Worm (Caenorhabditis elegans): Measurements from ENCODE around the gene hacd-1.

hacd-1 gene

ce11 chrV:1459374-1459926, 719 bp upstream of the hacd-1 start:
- TF ChIP-seq unc-55 (GFP tag; optimal IDR thresholded peaks at IDR 0.05), result no peak
- TF ChIP-seq ztf-11 (tag; optimal IDR thresholded peaks at IDR 0.05), result no peak
- TF ChIP-seq sma-9 (GFP tag; optimal IDR thresholded peaks at IDR 0.05), result peak; percentile 56
- TF ChIP-seq sma-9 (tag; optimal IDR thresholded peaks at IDR 0.05), result no peak
- peak; percentile 14 for TF ChIP-seq gmeb-1 (tag; optimal IDR thresholded peaks at IDR 0.05)
- no peak for TF ChIP-seq alr-1 (tag; optimal IDR thresholded peaks at IDR 0.05)
- peak; percentile 2 for TF ChIP-seq crh-2 (tag; optimal IDR thresholded peaks at IDR 0.05)
- TF ChIP-seq nhr-129 (tag; optimal IDR thresholded peaks at IDR 0.05), result no peak
- TF ChIP-seq fos-1 (tag; optimal IDR thresholded peaks at IDR 0.05), result peak; percentile 33

DNA sequence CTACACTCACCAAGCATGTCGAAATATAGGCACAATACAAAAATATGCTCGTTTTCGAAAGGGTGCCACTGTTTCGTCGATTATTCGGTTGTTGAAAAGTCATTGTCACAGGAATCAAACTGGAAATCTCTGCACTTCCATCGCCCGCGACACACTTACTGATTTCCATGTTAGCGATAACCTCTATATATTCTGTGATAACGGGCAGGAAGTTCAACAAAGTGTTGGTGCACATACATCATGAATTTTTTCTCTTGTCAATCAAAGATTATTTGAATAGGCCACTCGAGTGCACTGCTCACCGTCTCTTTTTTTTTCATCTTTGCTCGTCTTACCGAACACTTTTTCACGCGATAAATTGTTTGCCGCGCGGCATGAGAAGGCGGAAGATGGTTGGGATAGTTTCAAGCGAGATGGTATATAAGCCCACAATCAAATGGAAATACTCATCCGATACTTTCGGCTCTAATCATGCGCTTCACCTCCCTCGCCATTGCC, 4.4 kb downstream of the hacd-1 start, which contains the start of the genes fpn-1.2 and pqn-54:
TSS of gene fpn-1.2 (minus strand) at position 157 of the 498 bp plus-strand sequence.
TSS of gene pqn-54 (plus strand) at position 448 of the 498 bp plus-strand sequence.
- TF ChIP-seq fos-1 (tag; optimal IDR thresholded peaks at IDR 0.05), result peak; percentile 37
- no peak for TF ChIP-seq R02D3.7 (tag; optimal IDR thresholded peaks at IDR 0.05)
- TF ChIP-seq sma-9 (GFP tag; optimal IDR thresholded peaks at IDR 0.05), result peak; percentile 11
- no peak for TF ChIP-seq sma-9 (tag; optimal IDR thresholded peaks at IDR 0.05)
- TF ChIP-seq dmd-4 (tag; optimal IDR thresholded peaks at IDR 0.05), result no peak
- no peak for TF ChIP-seq nhr-10 (tag; optimal IDR thresholded peaks at IDR 0.05)
- TF ChIP-seq lsy-2 (tag; optimal IDR thresholded peaks at IDR 0.05), result no peak
- no peak for TF ChIP-seq ztf-11 (tag; optimal IDR thresholded peaks at IDR 0.05)
- no peak for TF ChIP-seq nhr-11 (tag; optimal IDR thresholded peaks at IDR 0.05)

DNA sequence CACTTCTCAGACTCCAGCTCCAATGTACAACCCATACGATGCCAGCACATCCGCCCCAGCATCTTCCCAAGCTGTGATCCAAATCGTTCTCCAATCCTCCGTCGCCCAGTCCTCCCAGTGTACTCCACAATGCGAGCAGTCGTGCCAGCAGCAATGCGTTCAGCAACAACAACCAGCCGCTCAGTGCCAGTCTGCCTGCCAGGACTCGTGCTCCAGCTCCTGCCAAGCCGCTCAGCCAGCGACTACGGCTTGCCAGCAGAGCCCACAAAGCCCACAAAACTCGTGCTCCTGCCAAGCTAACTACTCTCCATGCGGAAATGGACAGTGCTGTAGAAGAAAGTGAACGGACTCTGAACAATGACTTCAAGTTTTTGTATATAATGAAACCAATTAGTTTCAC, 5.8 kb downstream of the hacd-1 start:
- TF ChIP-seq crh-2 (tag; optimal IDR thresholded peaks at IDR 0.05), result no peak
- TF ChIP-seq ztf-4 (tag; optimal IDR thresholded peaks at IDR 0.05), result no peak
- no peak for TF ChIP-seq fos-1 (tag; optimal IDR thresholded peaks at IDR 0.05)
- TF ChIP-seq dmd-4 (tag; optimal IDR thresholded peaks at IDR 0.05), result no peak
- TF ChIP-seq nhr-6 (tag; optimal IDR thresholded peaks at IDR 0.05), result no peak
- no peak for TF ChIP-seq skn-1 (tag; optimal IDR thresholded peaks at IDR 0.05)
- TF ChIP-seq Y55F3AM.14 (GFP tag; optimal IDR thresholded peaks at IDR 0.05), result no peak
- TF ChIP-seq alr-1 (tag; optimal IDR thresholded peaks at IDR 0.05), result no peak
- no peak for TF ChIP-seq F13H6.1 (tag; optimal IDR thresholded peaks at IDR 0.05)
- TF ChIP-seq elt-1 (tag; optimal IDR thresholded peaks at IDR 0.05), result no peak
- TF ChIP-seq zag-1 (tag; optimal IDR thresholded peaks at IDR 0.05), result no peak
- TF ChIP-seq lsy-2 (tag; optimal IDR thresholded peaks at IDR 0.05), result no peak
- no peak for TF ChIP-seq egl-27 (tag; optimal IDR thresholded peaks at IDR 0.05)
- no peak for TF ChIP-seq unc-39 (tag; optimal IDR thresholded peaks at IDR 0.05)
- TF ChIP-seq ztf-1 (GFP tag; conservative IDR thresholded peaks at IDR 0.05), result no peak
- TF ChIP-seq nhr-21 (tag; optimal IDR thresholded peaks at IDR 0.05), result no peak
- TF ChIP-seq sem-4 (tag; optimal IDR thresholded peaks at IDR 0.05), result no peak

DNA sequence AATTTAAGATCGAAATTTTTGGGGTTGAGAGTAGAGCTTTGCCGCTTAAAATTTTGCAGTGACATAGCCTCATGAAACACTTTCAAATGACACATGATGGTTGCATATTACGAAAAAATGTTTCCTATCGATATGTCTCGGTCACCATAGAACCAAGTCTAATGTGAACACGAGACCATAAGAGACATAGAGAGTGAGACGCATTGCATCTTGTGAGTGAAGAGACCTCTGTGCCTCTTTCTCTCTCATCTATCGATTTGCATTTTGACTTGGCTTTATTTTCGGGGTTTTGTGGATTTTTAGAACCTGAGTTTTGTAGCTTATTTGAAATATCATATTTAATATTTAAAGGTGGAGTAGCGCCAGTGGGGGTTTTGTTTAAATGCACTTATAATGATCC, 6.8 kb downstream of the hacd-1 start:
- no peak for TF ChIP-seq nhr-77 (tag; optimal IDR thresholded peaks at IDR 0.05)
- TF ChIP-seq nhr-129 (tag; optimal IDR thresholded peaks at IDR 0.05), result peak; percentile 75
- TF ChIP-seq skn-1 (tag; optimal IDR thresholded peaks at IDR 0.05), result peak; percentile 0
- TF ChIP-seq nhr-237 (tag; optimal IDR thresholded peaks at IDR 0.05), result no peak
- no peak for TF ChIP-seq elt-1 (tag; optimal IDR thresholded peaks at IDR 0.05)
- peak; percentile 57 for TF ChIP-seq C34F6.9 (tag; optimal IDR thresholded peaks at IDR 0.05)
- peak in 1 of 2 experiments; percentile 24 for TF ChIP-seq lsy-2 (tag; optimal IDR thresholded peaks at IDR 0.05)
- TF ChIP-seq unc-55 (GFP tag; optimal IDR thresholded peaks at IDR 0.05), result peak; percentile 42
- TF ChIP-seq aly-2 (tag; optimal IDR thresholded peaks at IDR 0.05), result no peak
- peak; percentile 11 for TF ChIP-seq fos-1 (tag; optimal IDR thresholded peaks at IDR 0.05)
- no peak for TF ChIP-seq mab-5 (tag; optimal IDR thresholded peaks at IDR 0.05)
- TF ChIP-seq sma-9 (GFP tag; optimal IDR thresholded peaks at IDR 0.05), result peak; percentile 31
- TF ChIP-seq sma-9 (tag; optimal IDR thresholded peaks at IDR 0.05), result no peak

DNA sequence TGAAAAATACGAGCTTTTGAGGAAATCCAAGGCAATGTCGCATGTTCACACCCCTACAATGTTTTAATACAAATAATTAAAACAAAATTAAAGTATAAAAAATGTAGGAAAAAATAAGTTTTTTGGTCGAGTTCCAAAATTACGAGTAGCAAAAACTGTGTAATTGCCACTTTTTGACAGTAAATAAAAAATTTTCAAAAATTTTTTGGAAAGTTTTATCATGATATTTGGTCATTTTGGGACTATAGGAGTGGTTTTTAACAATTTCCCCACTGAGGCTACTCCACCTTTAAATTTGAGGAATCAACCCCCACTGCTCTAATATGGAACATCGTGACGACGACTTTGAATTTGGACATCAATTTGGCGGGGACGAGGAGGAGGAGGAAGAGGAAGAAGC, 7.3 kb downstream of the hacd-1 start, which contains the start of gene gid-8:
TSS of gene gid-8 (plus strand) at position 301 of the 400 bp plus-strand sequence.
- TF ChIP-seq blmp-1 (tag; optimal IDR thresholded peaks at IDR 0.05; ENCODE audit: insufficient read depth) (no peak), zag-1 (tag; optimal IDR thresholded peaks at IDR 0.05) (no peak), R02D3.7 (tag; optimal IDR thresholded peaks at IDR 0.05) (no peak), elt-1 (tag; optimal IDR thresholded peaks at IDR 0.05) (no peak), ztf-4 (tag; optimal IDR thresholded peaks at IDR 0.05) (no peak), egl-27 (tag; optimal IDR thresholded peaks at IDR 0.05) (no peak), fos-1 (tag; optimal IDR thresholded peaks at IDR 0.05) (no peak), F13H6.1 (tag; optimal IDR thresholded peaks at IDR 0.05) (no peak), aly-2 (tag; optimal IDR thresholded peaks at IDR 0.05) (no peak), ama-1 (optimal IDR thresholded peaks at IDR 0.05) (no peak), mdl-1 (tag; optimal IDR thresholded peaks at IDR 0.05) (no peak), lin-13 (GFP tag; optimal IDR thresholded peaks at IDR 0.05) (no peak), unc-39 (tag; optimal IDR thresholded peaks at IDR 0.05) (no peak), nhr-11 (tag; optimal IDR thresholded peaks at IDR 0.05) (no peak), sem-4 (tag; optimal IDR thresholded peaks at IDR 0.05) (no peak), ZK546.5 (tag; optimal IDR thresholded peaks at IDR 0.05) (no peak)

Measured in whole organism, L2 larva.